Worm (Caenorhabditis elegans): ENCODE data around the gene rnp-2.
A peak's percentile ranks its signal among the peaks of the same experiment; 100 is the strongest.
"Not testable (repeated sequence)": the region's sequence is repeated elsewhere in the genome, so short reads cannot be mapped to it uniquely, and the experiment has no call there.

Gene rnp-2

ce11 chrIV:4171531-4172163, at the start of gene rnp-2, which contains the start of gene K08D10.13:
Gene rnp-2 (plus strand): TSS chrIV:4172076.
Gene K08D10.13 (minus strand): TSS chrIV:4171581.
- TF ChIP-seq zag-1 (tag; optimal IDR thresholded peaks at IDR 0.05): no peak
- peak; percentile 60 for TF ChIP-seq C34F6.9 (tag; optimal IDR thresholded peaks at IDR 0.05)
- peak; percentile 46 for TF ChIP-seq sma-3 (GFP tag; optimal IDR thresholded peaks at IDR 0.05)
- TF ChIP-seq unc-55 (GFP tag; optimal IDR thresholded peaks at IDR 0.05): peak; percentile 52
- TF ChIP-seq F13H6.1 (tag; optimal IDR thresholded peaks at IDR 0.05): peak; percentile 40
- TF ChIP-seq lin-11 (tag; optimal IDR thresholded peaks at IDR 0.05): no peak
- peak; percentile 60 for TF ChIP-seq gmeb-1 (tag; optimal IDR thresholded peaks at IDR 0.05)
- TF ChIP-seq lsy-2 (tag; optimal IDR thresholded peaks at IDR 0.05): peak; percentile 22 to 79

- TF ChIP-seq ama-1 (optimal IDR thresholded peaks at IDR 0.05) (no peak), nhr-23 (tag; optimal IDR thresholded peaks at IDR 0.05) (no peak), skn-1 (tag; optimal IDR thresholded peaks at IDR 0.05) (no peak), nhr-129 (tag; optimal IDR thresholded peaks at IDR 0.05) (no peak), C34F6.9 (tag; optimal IDR thresholded peaks at IDR 0.05) (no peak), nhr-77 (tag; optimal IDR thresholded peaks at IDR 0.05) (no peak), ztf-4 (tag; optimal IDR thresholded peaks at IDR 0.05) (no peak), nhr-12 (tag; optimal IDR thresholded peaks at IDR 0.05) (no peak)
Measured at ce11 chrIV:4123083-4123482, 48.8 kb upstream of the rnp-2 start, which contains the start of gene mul-1. Gene mul-1 (minus strand): TSS chrIV:4123166.

ce11 chrIV:4125657-4126056, 46.2 kb upstream of the rnp-2 start, which contains the start of gene F49F1.7:
Gene F49F1.7 (minus strand): TSS chrIV:4125757.
- not testable (repeated sequence) for TF ChIP-seq elt-3 (tag; optimal IDR thresholded peaks at IDR 0.05); sma-3 (GFP tag; optimal IDR thresholded peaks at IDR 0.05); fos-1 (tag; optimal IDR thresholded peaks at IDR 0.05)

ce11 chrIV:4135744-4136143, 36.1 kb upstream of the rnp-2 start, which contains the start of gene F49F1.17:
Gene F49F1.17 (minus strand): TSS chrIV:4135844.
- TF ChIP-seq lin-39 (tag; optimal IDR thresholded peaks at IDR 0.05) (no peak), ama-1 (optimal IDR thresholded peaks at IDR 0.05) (no peak), nhr-6 (tag; optimal IDR thresholded peaks at IDR 0.05) (no peak), lin-11 (tag; optimal IDR thresholded peaks at IDR 0.05) (no peak), mbf-1 (tag; optimal IDR thresholded peaks at IDR 0.05) (no peak), snpc-4 (tag; optimal IDR thresholded peaks at IDR 0.05) (no peak), sma-3 (GFP tag; optimal IDR thresholded peaks at IDR 0.05) (no peak), nhr-237 (tag; optimal IDR thresholded peaks at IDR 0.05) (no peak), ztf-1 (GFP tag; conservative IDR thresholded peaks at IDR 0.05) (no peak), egl-27 (tag; optimal IDR thresholded peaks at IDR 0.05) (no peak), ceh-16 (tag; optimal IDR thresholded peaks at IDR 0.05) (no peak), lin-13 (GFP tag; optimal IDR thresholded peaks at IDR 0.05) (no peak), aly-2 (tag; optimal IDR thresholded peaks at IDR 0.05) (no peak), peb-1 (tag; optimal IDR thresholded peaks at IDR 0.05) (no peak), Y55F3AM.14 (GFP tag; optimal IDR thresholded peaks at IDR 0.05) (no peak), fos-1 (tag; optimal IDR thresholded peaks at IDR 0.05) (no peak), blmp-1 (tag; optimal IDR thresholded peaks at IDR 0.05; ENCODE audit: insufficient read depth) (no peak), ztf-4 (tag; optimal IDR thresholded peaks at IDR 0.05) (no peak)

ce11 chrIV:4137472-4137871, 34.4 kb upstream of the rnp-2 start, which contains the start of gene F49F1.9:
Gene F49F1.9 (minus strand): TSS chrIV:4137572.
- TF ChIP-seq unc-55 (GFP tag; optimal IDR thresholded peaks at IDR 0.05) (no peak), lsy-2 (tag; optimal IDR thresholded peaks at IDR 0.05) (no peak), gmeb-1 (tag; optimal IDR thresholded peaks at IDR 0.05) (no peak), ZK546.5 (tag; optimal IDR thresholded peaks at IDR 0.05) (no peak), snpc-4 (tag; optimal IDR thresholded peaks at IDR 0.05) (no peak), nhr-10 (tag; optimal IDR thresholded peaks at IDR 0.05) (no peak)

- no peak for TF ChIP-seq nhr-21 (tag; optimal IDR thresholded peaks at IDR 0.05)
- no peak for TF ChIP-seq nhr-129 (tag; optimal IDR thresholded peaks at IDR 0.05)
- no peak for TF ChIP-seq fos-1 (tag; optimal IDR thresholded peaks at IDR 0.05)
- TF ChIP-seq nhr-12 (tag; optimal IDR thresholded peaks at IDR 0.05): no peak
- TF ChIP-seq ztf-1 (GFP tag; conservative IDR thresholded peaks at IDR 0.05): no peak
- no peak for TF ChIP-seq lsy-2 (tag; optimal IDR thresholded peaks at IDR 0.05)
- no peak for TF ChIP-seq R02D3.7 (tag; optimal IDR thresholded peaks at IDR 0.05)
- no peak for TF ChIP-seq ZK546.5 (tag; optimal IDR thresholded peaks at IDR 0.05)
- TF ChIP-seq gmeb-1 (tag; optimal IDR thresholded peaks at IDR 0.05): no peak
- no peak for TF ChIP-seq nhr-77 (tag; optimal IDR thresholded peaks at IDR 0.05)
- TF ChIP-seq ztf-11 (tag; optimal IDR thresholded peaks at IDR 0.05): no peak
- no peak for TF ChIP-seq egl-27 (tag; optimal IDR thresholded peaks at IDR 0.05)
- no peak for TF ChIP-seq sma-3 (GFP tag; optimal IDR thresholded peaks at IDR 0.05)
Measured at ce11 chrIV:4139022-4139421, 32.9 kb upstream of the rnp-2 start, which contains the start of gene F49F1.10. Gene F49F1.10 (minus strand): TSS chrIV:4139122.

All from whole organism, L2 larva.